Worm (Caenorhabditis elegans) whole organism, L3 larva: ENCODE data around the gene pqn-89.

ENCODE experiments used
- R02D3.7 ChIP-seq: fragments of 150-350 bp; optimal IDR thresholded peaks from 2 replicates; lab custom pipeline; 2014; ENCODE audit warnings: missing biosample characterization, missing genetic modification characterization
- ZK546.5 ChIP-seq: sonication (generic microtip); optimal IDR thresholded peaks from 2 replicates; lab custom pipeline; 2017; ENCODE audit warnings: missing biosample characterization, missing genetic modification characterization
- aly-2 ChIP-seq: fragments of 150-350 bp; optimal IDR thresholded peaks from 2 replicates; lab custom pipeline; 2014; ENCODE audit warnings: missing biosample characterization, missing genetic modification characterization
- ama-1 ChIP-seq: fragments of 150-350 bp; optimal IDR thresholded peaks from 2 replicates; lab custom pipeline; 2018
- ceh-16 ChIP-seq: sonication (generic microtip); optimal IDR thresholded peaks from 2 replicates; lab custom pipeline; 2017; ENCODE audit warnings: missing biosample characterization, missing genetic modification characterization
- ceh-28 ChIP-seq: fragments of 150-350 bp; optimal IDR thresholded peaks from 2 replicates; lab custom pipeline; 2014; ENCODE audit warnings: missing biosample characterization, missing genetic modification reagents, missing genetic modification characterization
- ceh-82 ChIP-seq: fragments of 150-350 bp; optimal IDR thresholded peaks from 2 replicates; lab custom pipeline; 2014; ENCODE audit warnings: missing biosample characterization, missing genetic modification characterization
- ceh-9 ChIP-seq: sonication (generic microtip); optimal IDR thresholded peaks from 2 replicates; lab custom pipeline; 2018; ENCODE audit warnings: missing biosample characterization, missing genetic modification characterization
- daf-12 ChIP-seq: fragments of 150-350 bp; optimal IDR thresholded peaks from 2 replicates; lab custom pipeline; 2014; ENCODE audit warnings: missing biosample characterization, missing genetic modification reagents, missing genetic modification characterization
- egl-27 ChIP-seq: sonication (generic microtip); optimal IDR thresholded peaks from 4 replicates; lab custom pipeline; 2017; ENCODE audit warnings: missing biosample characterization, missing genetic modification reagents, missing genetic modification characterization
- egl-5 ChIP-seq: fragments of 150-350 bp; optimal IDR thresholded peaks from 2 replicates; lab custom pipeline; 2017; ENCODE audit warnings: missing biosample characterization, missing genetic modification reagents, missing genetic modification characterization, inconsistent platforms
- elt-1 ChIP-seq: fragments of 150-350 bp; optimal IDR thresholded peaks from 2 replicates; lab custom pipeline; 2014; ENCODE audit warnings: missing biosample characterization, missing genetic modification characterization
- elt-2 ChIP-seq: sonication (generic microtip); optimal IDR thresholded peaks from 2 replicates; lab custom pipeline; 2016; ENCODE audit warnings: missing genetic modification reagents, mild to moderate bottlenecking, missing genetic modification characterization, missing compliant biosample characterization
- elt-3 ChIP-seq, 3 experiments: fragments of 150-350 bp in 1 of 3; sonication (generic microtip) in 2 of 3; optimal IDR thresholded peaks; 2 replicates in 2 of 3; 4 replicates in 1 of 3; lab custom pipeline; 2014 to 2017; ENCODE audit warnings: missing biosample characterization in 3 of 3, missing genetic modification characterization in 3 of 3
- eor-1 ChIP-seq, 2 experiments: fragments of 150-350 bp; optimal IDR thresholded peaks; 2 replicates each; lab custom pipeline; 2014 to 2018; ENCODE audit warnings: missing biosample characterization in 2 of 2, missing genetic modification characterization in 2 of 2
- fkh-10 ChIP-seq: sonication (generic microtip); optimal IDR thresholded peaks from 2 replicates; lab custom pipeline; 2017; ENCODE audit warnings: missing biosample characterization, missing genetic modification reagents, missing genetic modification characterization
- fkh-2 ChIP-seq: fragments of 150-350 bp; optimal IDR thresholded peaks from 2 replicates; lab custom pipeline; 2014; ENCODE audit warnings: missing biosample characterization, missing genetic modification reagents, missing genetic modification characterization
- fos-1 ChIP-seq: fragments of 150-350 bp; optimal IDR thresholded peaks from 2 replicates; lab custom pipeline; 2014; ENCODE audit warnings: missing biosample characterization, missing genetic modification characterization
- hmg-11 ChIP-seq: sonication (generic microtip); optimal IDR thresholded peaks from 2 replicates; lab custom pipeline; 2016; ENCODE audit warnings: missing genetic modification characterization, missing compliant biosample characterization
- jun-1 ChIP-seq: fragments of 150-350 bp; optimal IDR thresholded peaks from 2 replicates; lab custom pipeline; 2014; ENCODE audit warnings: missing biosample characterization, missing genetic modification reagents, missing genetic modification characterization
- lin-15B ChIP-seq: fragments of 150-350 bp; optimal IDR thresholded peaks from 2 replicates; lab custom pipeline; 2014; ENCODE audit warnings: missing biosample characterization, missing genetic modification characterization
- lin-39 ChIP-seq: fragments of 150-350 bp; optimal IDR thresholded peaks from 2 replicates; lab custom pipeline; 2018; ENCODE audit warnings: missing biosample characterization, missing genetic modification reagents, missing genetic modification characterization
- lsy-12 ChIP-seq: sonication (generic microtip); optimal IDR thresholded peaks from 2 replicates; lab custom pipeline; 2016; ENCODE audit warnings: mild to moderate bottlenecking, missing genetic modification characterization, missing compliant biosample characterization
- mdl-1 ChIP-seq: fragments of 150-350 bp; optimal IDR thresholded peaks from 2 replicates; lab custom pipeline; 2014; ENCODE audit warnings: missing biosample characterization, missing genetic modification characterization
- mml-1 ChIP-seq: fragments of 150-350 bp; sonication (generic microtip); optimal IDR thresholded peaks from 3 replicates; lab custom pipeline; 2014; ENCODE audit warnings: missing biosample characterization, missing genetic modification characterization
- nfya-1 ChIP-seq: sonication (generic microtip); optimal IDR thresholded peaks from 2 replicates; lab custom pipeline; 2017; ENCODE audit warnings: missing genetic modification characterization, mild to moderate bottlenecking, missing compliant biosample characterization, antibody characterized with exemption, moderate library complexity; ENCODE audit not compliant: insufficient read depth
- nhr-11 ChIP-seq: fragments of 150-350 bp; optimal IDR thresholded peaks from 2 replicates; lab custom pipeline; 2014; ENCODE audit warnings: missing biosample characterization, missing genetic modification characterization
- nhr-12 ChIP-seq: fragments of 150-350 bp; optimal IDR thresholded peaks from 2 replicates; lab custom pipeline; 2014; ENCODE audit warnings: missing biosample characterization, missing genetic modification characterization
- nhr-23 ChIP-seq: fragments of 150-350 bp; optimal IDR thresholded peaks from 2 replicates; lab custom pipeline; 2014; ENCODE audit warnings: missing biosample characterization, missing genetic modification reagents, missing genetic modification characterization
- nhr-237 ChIP-seq: fragments of 150-350 bp; optimal IDR thresholded peaks from 2 replicates; lab custom pipeline; 2014; ENCODE audit warnings: missing biosample characterization, missing genetic modification characterization
- nhr-25 ChIP-seq: sonication (generic microtip); optimal IDR thresholded peaks from 2 replicates; lab custom pipeline; 2017; ENCODE audit warnings: missing biosample characterization, missing genetic modification characterization
- nhr-28 ChIP-seq: fragments of 150-350 bp; optimal IDR thresholded peaks from 2 replicates; lab custom pipeline; 2014; ENCODE audit warnings: missing biosample characterization, missing genetic modification characterization
- nhr-43 ChIP-seq: sonication (generic microtip); optimal IDR thresholded peaks from 2 replicates; lab custom pipeline; 2016; ENCODE audit warnings: mild to moderate bottlenecking, missing genetic modification characterization, missing compliant biosample characterization; ENCODE audit not compliant: poor library complexity, severe bottlenecking
- nhr-67 ChIP-seq: fragments of 150-350 bp; optimal IDR thresholded peaks from 2 replicates; lab custom pipeline; 2014; ENCODE audit warnings: missing biosample characterization, missing genetic modification characterization
- nhr-76 ChIP-seq: fragments of 150-350 bp; sonication (generic microtip); optimal IDR thresholded peaks from 5 replicates; lab custom pipeline; 2014; ENCODE audit warnings: missing biosample characterization, missing genetic modification characterization
- nhr-77 ChIP-seq: fragments of 150-350 bp; optimal IDR thresholded peaks from 2 replicates; lab custom pipeline; 2014; ENCODE audit warnings: missing biosample characterization, missing genetic modification characterization
- pha-4 ChIP-seq: fragments of 150-350 bp; optimal IDR thresholded peaks from 2 replicates; lab custom pipeline; 2014; ENCODE audit warnings: missing biosample characterization, missing genetic modification reagents, missing genetic modification characterization
- pqm-1 ChIP-seq: fragments of 150-350 bp; optimal IDR thresholded peaks from 2 replicates; lab custom pipeline; 2017; ENCODE audit warnings: missing biosample characterization, missing genetic modification characterization, inconsistent platforms
- sea-2 ChIP-seq: fragments of 150-350 bp; sonication (generic microtip); optimal IDR thresholded peaks from 4 replicates; lab custom pipeline; 2014; ENCODE audit warnings: missing biosample characterization, missing genetic modification reagents, missing genetic modification characterization
- skn-1 ChIP-seq: fragments of 150-350 bp; optimal IDR thresholded peaks from 2 replicates; lab custom pipeline; 2014; ENCODE audit warnings: missing biosample characterization, missing genetic modification characterization
- snpc-4 ChIP-seq: fragments of 150-350 bp; optimal IDR thresholded peaks from 2 replicates; lab custom pipeline; 2014; ENCODE audit warnings: missing biosample characterization, missing genetic modification characterization
- tbx-2 ChIP-seq: sonication (generic microtip); optimal IDR thresholded peaks from 2 replicates; lab custom pipeline; 2016; ENCODE audit warnings: mild to moderate bottlenecking, missing genetic modification characterization, missing compliant biosample characterization
- unc-39 ChIP-seq: sonication (generic microtip); optimal IDR thresholded peaks from 4 replicates; lab custom pipeline; 2017; ENCODE audit warnings: missing biosample characterization, missing genetic modification characterization
- unc-62 ChIP-seq: fragments of 150-350 bp; sonication (generic microtip); optimal IDR thresholded peaks from 4 replicates; lab custom pipeline; 2014; ENCODE audit warnings: missing biosample characterization, missing genetic modification reagents, missing genetic modification characterization
- zag-1 ChIP-seq: fragments of 150-350 bp; optimal IDR thresholded peaks from 2 replicates; lab custom pipeline; 2014; ENCODE audit warnings: missing biosample characterization, missing genetic modification characterization
- ztf-11 ChIP-seq: fragments of 150-350 bp; optimal IDR thresholded peaks from 2 replicates; lab custom pipeline; 2014; ENCODE audit warnings: missing biosample characterization, missing genetic modification characterization
- ztf-4 ChIP-seq: fragments of 150-350 bp; optimal IDR thresholded peaks from 2 replicates; lab custom pipeline; 2014; ENCODE audit warnings: missing biosample characterization, missing genetic modification characterization

Gene pqn-89

DNA sequence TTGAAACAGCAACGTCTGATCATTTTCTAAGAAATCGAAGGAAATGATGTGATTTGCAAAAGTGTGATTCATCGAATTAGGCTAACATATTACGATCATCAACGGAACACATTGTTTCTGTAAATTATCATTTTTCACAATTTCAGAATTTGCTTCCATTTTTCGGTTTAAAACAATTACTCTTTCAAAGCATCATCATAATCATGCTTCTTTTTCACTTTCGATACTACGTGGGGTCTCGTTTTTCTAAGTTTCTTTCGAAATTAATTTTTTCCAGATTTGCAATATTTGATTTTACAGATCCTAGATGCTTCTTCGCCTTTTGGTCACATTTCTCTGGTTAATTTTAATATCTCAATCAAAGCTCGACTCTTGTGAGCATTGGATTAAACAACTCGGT lies 26.3 kb upstream of the pqn-89 start, which contains the start of gene tyr-6:
tyr-6 (plus strand) TSS at position 301 of the 400 bp plus-strand sequence.
- TF ChIP-seq ZK546.5 (tag; lab: Kevin White, UChicago) = no peak
- TF ChIP-seq pha-4 (tag; lab: Kevin White, UChicago) = no peak
- no peak for TF ChIP-seq ztf-4
- no peak for TF ChIP-seq jun-1 (tag; lab: Kevin White, UChicago)
- no peak for TF ChIP-seq nhr-67
- no peak for TF ChIP-seq nhr-12
- TF ChIP-seq unc-62 (GFP tag; lab: Kevin White, UChicago) = no peak

DNA sequence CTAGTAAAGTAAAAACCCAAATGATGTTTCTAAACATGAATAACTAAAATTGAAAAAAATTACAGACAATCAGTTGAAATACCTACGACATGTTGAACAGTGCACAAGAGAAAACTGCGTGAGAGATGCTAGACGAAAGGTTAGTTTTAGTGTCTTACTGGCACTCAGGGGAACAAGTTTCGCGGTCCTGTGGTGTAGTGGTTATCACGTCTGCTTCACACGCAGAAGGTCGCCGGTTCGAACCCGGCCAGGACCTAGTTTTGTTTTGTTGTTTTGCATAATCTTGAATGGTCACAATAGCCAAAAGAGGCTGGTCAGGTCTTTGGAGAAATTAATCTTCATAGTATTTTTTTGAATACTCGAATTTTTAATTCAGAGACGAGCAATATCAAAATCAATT lies 25.5 kb upstream of the pqn-89 start:
- TF ChIP-seq aly-2 (tag; lab: Kevin White, UChicago) = no peak
- no peak for TF ChIP-seq nhr-67
- peak; percentile 23 for TF ChIP-seq nfya-1 (tag; lab: Kevin White, UChicago)
- no peak for TF ChIP-seq ztf-11 (tag; lab: Kevin White, UChicago)
- peak; percentile 44 for TF ChIP-seq lsy-12
- no peak for TF ChIP-seq mdl-1
- no peak for TF ChIP-seq fos-1
- no peak for TF ChIP-seq daf-12
- no peak for TF ChIP-seq tbx-2 (tag; lab: Kevin White, UChicago)
- peak; percentile 56 for TF ChIP-seq hmg-11 (tag; lab: Kevin White, UChicago)
- TF ChIP-seq ZK546.5 (tag; lab: Kevin White, UChicago) = no peak
- TF ChIP-seq nhr-11 (tag; lab: Kevin White, UChicago) = no peak
- no peak for TF ChIP-seq sea-2 (GFP tag; lab: Kevin White, UChicago)
- no peak for TF ChIP-seq unc-39 (tag; lab: Kevin White, UChicago)
- no peak for TF ChIP-seq ceh-16 (tag; lab: Kevin White, UChicago)
- no peak for TF ChIP-seq egl-5
- no peak for TF ChIP-seq ceh-28 (tag; lab: Kevin White, UChicago)
- TF ChIP-seq lin-15B (tag; lab: Kevin White, UChicago) = no peak
- TF ChIP-seq nhr-28 (tag; lab: Kevin White, UChicago) = no peak
- peak; percentile 36 for TF ChIP-seq egl-27 (tag; lab: Kevin White, UChicago)
- no peak for TF ChIP-seq R02D3.7 (tag; lab: Kevin White, UChicago)
- no peak for TF ChIP-seq fkh-2
- no peak for TF ChIP-seq lin-39 (tag; lab: Kevin White, UChicago)
- no peak for TF ChIP-seq jun-1 (tag; lab: Kevin White, UChicago)
- TF ChIP-seq unc-62 (GFP tag; lab: Kevin White, UChicago) = no peak
- peak; percentile 73 for TF ChIP-seq nhr-43 (tag; lab: Kevin White, UChicago)
- TF ChIP-seq elt-2 (tag; lab: Kevin White, UChicago) = peak; percentile 30
- TF ChIP-seq elt-1 (tag; lab: Kevin White, UChicago) = no peak
- TF ChIP-seq pha-4 (tag; lab: Kevin White, UChicago) = peak; percentile 32
- no peak for TF ChIP-seq ceh-9
- no peak for TF ChIP-seq elt-3 (tag; optimal IDR thresholded peaks at IDR 0.05; lab: Kevin White, UChicago)
- no peak for TF ChIP-seq skn-1 (tag; lab: Kevin White, UChicago)
- no peak for TF ChIP-seq snpc-4
- TF ChIP-seq pqm-1 = peak; percentile 29
- TF ChIP-seq nhr-77 (tag; lab: Kevin White, UChicago) = no peak
- TF ChIP-seq fkh-10 (GFP tag; lab: Kevin White, UChicago) = no peak
- no peak for TF ChIP-seq nhr-237 (tag; lab: Kevin White, UChicago)
- TF ChIP-seq nhr-25 (tag; lab: Kevin White, UChicago) = peak; percentile 26
- no peak for TF ChIP-seq ama-1 (lab: Kevin White, UChicago)
- TF ChIP-seq nhr-23 = no peak
- TF ChIP-seq eor-1 (tag; optimal IDR thresholded peaks at IDR 0.05; lab: Kevin White, UChicago) = no peak
- no peak for TF ChIP-seq ceh-82 (tag; lab: Kevin White, UChicago)
- no peak for TF ChIP-seq zag-1
- no peak for TF ChIP-seq nhr-12
- TF ChIP-seq nhr-76 (tag; lab: Kevin White, UChicago) = no peak
- TF ChIP-seq ztf-4 = no peak
- TF ChIP-seq mml-1 = no peak
